Worm (Caenorhabditis elegans): Measurements from ENCODE around the gene F53F4.15.

The F53F4.15 gene

ce11 chrV:13625517-13626097, 4.8 kb downstream of the F53F4.15 start, which contains the start of the genes nduv-2 and F53F4.12:
nduv-2 (minus strand) TSS chrV:13625567.
F53F4.12 (plus strand) TSS chrV:13626047.
- TF ChIP-seq mdl-1 (tag; optimal IDR thresholded peaks at IDR 0.05): no peak
- no peak for TF ChIP-seq nhr-10 (tag; optimal IDR thresholded peaks at IDR 0.05)
- no peak for TF ChIP-seq nhr-21 (tag; optimal IDR thresholded peaks at IDR 0.05)
- peak; percentile 23 for TF ChIP-seq R02D3.7 (tag; optimal IDR thresholded peaks at IDR 0.05)
- TF ChIP-seq elt-1 (tag; optimal IDR thresholded peaks at IDR 0.05): no peak
- TF ChIP-seq lin-11 (tag; optimal IDR thresholded peaks at IDR 0.05): peak; percentile 10
- TF ChIP-seq mbf-1 (tag; optimal IDR thresholded peaks at IDR 0.05): no peak
- TF ChIP-seq C34F6.9 (tag; optimal IDR thresholded peaks at IDR 0.05): peak; percentile 42
- TF ChIP-seq nhr-6 (tag; optimal IDR thresholded peaks at IDR 0.05): no peak
- TF ChIP-seq nhr-129 (tag; optimal IDR thresholded peaks at IDR 0.05): peak; percentile 33
- TF ChIP-seq unc-55 (GFP tag; optimal IDR thresholded peaks at IDR 0.05): peak; percentile 70
- TF ChIP-seq unc-62 (GFP tag; optimal IDR thresholded peaks at IDR 0.05): no peak
- no peak for TF ChIP-seq ztf-1 (GFP tag; conservative IDR thresholded peaks at IDR 0.05)

- TF ChIP-seq R02D3.7 (tag; optimal IDR thresholded peaks at IDR 0.05) (no peak), unc-55 (GFP tag; optimal IDR thresholded peaks at IDR 0.05) (peak; percentile 8), C34F6.9 (tag; optimal IDR thresholded peaks at IDR 0.05) (peak; percentile 72), nhr-11 (tag; optimal IDR thresholded peaks at IDR 0.05) (no peak), nhr-21 (tag; optimal IDR thresholded peaks at IDR 0.05) (no peak), nhr-129 (tag; optimal IDR thresholded peaks at IDR 0.05) (peak; percentile 52)
These were observed 6.4 kb downstream of the F53F4.15 start, which contains the start of gene sde-2 for ce11 chrV:13627103-13627623. sde-2 (plus strand) TSS chrV:13627573.

- TF ChIP-seq nhr-10 (tag; optimal IDR thresholded peaks at IDR 0.05) (no peak), mdl-1 (tag; optimal IDR thresholded peaks at IDR 0.05) (no peak), skn-1 (tag; optimal IDR thresholded peaks at IDR 0.05) (no peak), crh-2 (tag; optimal IDR thresholded peaks at IDR 0.05) (no peak), elt-1 (tag; optimal IDR thresholded peaks at IDR 0.05) (no peak), ztf-1 (GFP tag; conservative IDR thresholded peaks at IDR 0.05) (no peak), F13H6.1 (tag; optimal IDR thresholded peaks at IDR 0.05) (no peak), C34F6.9 (tag; optimal IDR thresholded peaks at IDR 0.05) (no peak), snpc-4 (tag; optimal IDR thresholded peaks at IDR 0.05) (no peak), alr-1 (tag; optimal IDR thresholded peaks at IDR 0.05) (no peak), mbf-1 (tag; optimal IDR thresholded peaks at IDR 0.05) (no peak), nhr-11 (tag; optimal IDR thresholded peaks at IDR 0.05) (no peak), ztf-11 (tag; optimal IDR thresholded peaks at IDR 0.05) (no peak), Y55F3AM.14 (GFP tag; optimal IDR thresholded peaks at IDR 0.05) (no peak)
These were observed 13.4 kb downstream of the F53F4.15 start, which contains the start of gene H37A05.2 for ce11 chrV:13634149-13634548. H37A05.2 (minus strand) TSS chrV:13634249.

- TF ChIP-seq gmeb-1 (tag; optimal IDR thresholded peaks at IDR 0.05) (no peak), skn-1 (tag; optimal IDR thresholded peaks at IDR 0.05) (no peak), aly-2 (tag; optimal IDR thresholded peaks at IDR 0.05) (no peak)
These were observed 15.6 kb downstream of the F53F4.15 start for ce11 chrV:13636411-13636810.

- peak; percentile 79 for TF ChIP-seq fos-1 (tag; optimal IDR thresholded peaks at IDR 0.05)
- TF ChIP-seq nhr-10 (tag; optimal IDR thresholded peaks at IDR 0.05): no peak
- no peak for TF ChIP-seq elt-1 (tag; optimal IDR thresholded peaks at IDR 0.05)
- TF ChIP-seq sma-9 (GFP tag; optimal IDR thresholded peaks at IDR 0.05): peak; percentile 53
- TF ChIP-seq sma-9 (tag; optimal IDR thresholded peaks at IDR 0.05): no peak
- TF ChIP-seq crh-2 (tag; optimal IDR thresholded peaks at IDR 0.05): peak; percentile 37
- TF ChIP-seq R02D3.7 (tag; optimal IDR thresholded peaks at IDR 0.05): no peak
- TF ChIP-seq alr-1 (tag; optimal IDR thresholded peaks at IDR 0.05): no peak
These were observed 17.3 kb downstream of the F53F4.15 start for ce11 chrV:13638040-13638439.

- no peak for TF ChIP-seq nhr-25 (tag; optimal IDR thresholded peaks at IDR 0.05)
- no peak for TF ChIP-seq R02D3.7 (tag; optimal IDR thresholded peaks at IDR 0.05)
- no peak for TF ChIP-seq lin-39 (tag; optimal IDR thresholded peaks at IDR 0.05)
These were observed 25.2 kb downstream of the F53F4.15 start for ce11 chrV:13645848-13646578.
